Worm (Caenorhabditis elegans) whole organism, young adult: ENCODE results near the gene ZK938.3.

Experiments
- B0019.2 ChIP-seq: fragments of 200-800 bp; sonication (Bioruptor generic); conservative IDR thresholded peaks from 2 replicates; pipeline ENCODE4 v1.3.6; 2022; ENCODE audit warnings: missing genetic modification reagents, missing genetic modification characterization, missing compliant biosample characterization
- B0261.1 ChIP-seq: sonication (generic microtip); optimal IDR thresholded peaks from 2 replicates; lab custom pipeline; 2016; ENCODE audit warnings: mild to moderate bottlenecking, missing genetic modification characterization, moderate library complexity, missing compliant biosample characterization
- C17E4.6 ChIP-seq: fragments of 200-800 bp; sonication (Bioruptor generic); IDR thresholded peaks from 2 replicates; pipeline ENCODE4 v1.3.6; 2022; ENCODE audit warnings: missing genetic modification reagents, missing genetic modification characterization, missing compliant biosample characterization
- F10E7.11 ChIP-seq: sonication (generic microtip); optimal IDR thresholded peaks from 2 replicates; lab custom pipeline; 2017; ENCODE audit warnings: mild to moderate bottlenecking, missing genetic modification characterization, moderate library complexity, missing compliant biosample characterization
- F23B12.7 ChIP-seq: sonication (generic microtip); optimal IDR thresholded peaks from 2 replicates; lab custom pipeline; 2017; ENCODE audit warnings: missing genetic modification characterization, mild to moderate bottlenecking, missing compliant biosample characterization, antibody characterized with exemption, moderate library complexity; ENCODE audit not compliant: insufficient read depth
- F52B5.7 ChIP-seq: sonication (generic microtip); optimal IDR thresholded peaks from 2 replicates; lab custom pipeline; 2016; ENCODE audit warnings: mild to moderate bottlenecking, missing genetic modification characterization, missing compliant biosample characterization
- F57A8.1 ChIP-seq: fragments of 200-800 bp; sonication (Bioruptor generic); optimal IDR thresholded peaks from 2 replicates; lab custom pipeline; 2018; ENCODE audit warnings: mild to moderate bottlenecking, missing genetic modification characterization, moderate library complexity, missing compliant biosample characterization
- Y56A3A.18 ChIP-seq: fragments of 200-800 bp; sonication (Bioruptor generic); IDR thresholded peaks from 2 replicates; pipeline ENCODE4 v1.3.6; 2022; ENCODE audit warnings: missing genetic modification reagents, missing genetic modification characterization, missing compliant biosample characterization
- Y79H2A.3 ChIP-seq: fragments of 200-800 bp; sonication (Bioruptor generic); conservative IDR thresholded peaks from 2 replicates; pipeline ENCODE4 v1.3.6; 2022; ENCODE audit warnings: missing genetic modification reagents, missing genetic modification characterization, missing compliant biosample characterization
- ama-1 ChIP-seq, 3 experiments: fragments of 150-350 bp in 1 of 3; sonication (generic microtip) in 2 of 3; optimal IDR thresholded peaks; 2 replicates each; lab custom pipeline; 2014 to 2018; ENCODE audit warnings: missing biosample characterization in 2 of 3, missing genetic modification characterization in 2 of 3, missing genetic modification reagents in 2 of 3
- aptf-3 ChIP-seq: fragments of 200-800 bp; sonication (Bioruptor generic); IDR thresholded peaks from 2 replicates; pipeline ENCODE4 v1.3.6; 2022; ENCODE audit warnings: missing genetic modification characterization, missing compliant biosample characterization
- atf-7 ChIP-seq: sonication (generic microtip); optimal IDR thresholded peaks from 2 replicates; lab custom pipeline; 2017; ENCODE audit warnings: mild to moderate bottlenecking, missing genetic modification characterization, missing compliant biosample characterization
- athp-1 ChIP-seq: sonication (generic microtip); optimal IDR thresholded peaks from 2 replicates; lab custom pipeline; 2017; ENCODE audit warnings: mild to moderate bottlenecking, missing genetic modification characterization, missing compliant biosample characterization
- bed-1 ChIP-seq: fragments of 200-800 bp; sonication (Bioruptor generic); IDR thresholded peaks from 2 replicates; pipeline ENCODE4 v1.3.6; 2022; ENCODE audit warnings: missing genetic modification reagents, missing genetic modification characterization, missing compliant biosample characterization
- ceh-79 ChIP-seq: sonication (generic microtip); optimal IDR thresholded peaks from 2 replicates; lab custom pipeline; 2017; ENCODE audit warnings: mild to moderate bottlenecking, missing genetic modification characterization, missing compliant biosample characterization
- die-1 ChIP-seq: sonication (generic microtip); optimal IDR thresholded peaks from 2 replicates; lab custom pipeline; 2016; ENCODE audit warnings: missing genotype, mild to moderate bottlenecking, missing genetic modification characterization, missing compliant biosample characterization
- egl-44 ChIP-seq: fragments of 200-800 bp; sonication (Bioruptor generic); IDR thresholded peaks from 2 replicates; pipeline ENCODE4 v1.3.6; 2022; ENCODE audit warnings: missing genetic modification reagents, missing genetic modification characterization, missing compliant biosample characterization
- him-1 ChIP-seq: sonication (generic microtip); optimal IDR thresholded peaks from 2 replicates; lab custom pipeline; 2016; ENCODE audit warnings: missing genotype, missing genetic modification reagents, missing genetic modification characterization, missing compliant biosample characterization
- hlh-26 ChIP-seq: fragments of 200-800 bp; sonication (Bioruptor generic); conservative IDR thresholded peaks from 2 replicates; pipeline ENCODE4 v1.3.6; 2022; ENCODE audit warnings: missing genetic modification reagents, missing genetic modification characterization, missing compliant biosample characterization
- hmg-20 ChIP-seq: fragments of 200-800 bp; sonication (Bioruptor generic); IDR thresholded peaks from 2 replicates; pipeline ENCODE4 v1.3.6; 2022; ENCODE audit warnings: missing genetic modification reagents, missing genetic modification characterization, missing compliant biosample characterization
- hrde-1 ChIP-seq: sonication (generic microtip); optimal IDR thresholded peaks from 2 replicates; lab custom pipeline; 2016; ENCODE audit warnings: missing genetic modification characterization, mild to moderate bottlenecking, missing compliant biosample characterization, moderate library complexity, missing genotype, missing genetic modification reagents, borderline replicate concordance
- hsf-1 ChIP-seq: fragments of 200-800 bp; sonication (Bioruptor generic); IDR thresholded peaks from 2 replicates; pipeline ENCODE4 v1.3.6; 2022; ENCODE audit warnings: missing genetic modification reagents, missing genetic modification characterization, missing compliant biosample characterization
- let-526 ChIP-seq: fragments of 200-800 bp; sonication (Bioruptor generic); IDR thresholded peaks from 2 replicates; pipeline ENCODE4 v1.3.6; 2022; ENCODE audit warnings: missing genetic modification reagents, missing genetic modification characterization, missing compliant biosample characterization
- lir-1 ChIP-seq: fragments of 200-800 bp; sonication (Bioruptor generic); conservative IDR thresholded peaks from 2 replicates; pipeline ENCODE4 v1.3.6; 2022; ENCODE audit warnings: missing genetic modification reagents, missing genetic modification characterization, missing compliant biosample characterization
- lsy-27 ChIP-seq: sonication (generic microtip); optimal IDR thresholded peaks from 2 replicates; lab custom pipeline; 2017; ENCODE audit warnings: missing genetic modification characterization, mild to moderate bottlenecking, missing compliant biosample characterization, antibody characterized with exemption, missing genotype, borderline replicate concordance; ENCODE audit not compliant: insufficient read depth
- mes-4 ChIP-seq: sonication (generic microtip); optimal IDR thresholded peaks from 2 replicates; lab custom pipeline; 2016; ENCODE audit warnings: missing genotype, missing genetic modification characterization, missing compliant biosample characterization
- mxl-1 ChIP-seq: sonication (generic microtip); optimal IDR thresholded peaks from 2 replicates; lab custom pipeline; 2016; ENCODE audit warnings: missing genetic modification characterization, missing compliant biosample characterization
- nfya-1 ChIP-seq: sonication (generic microtip); optimal IDR thresholded peaks from 2 replicates; lab custom pipeline; 2017; ENCODE audit warnings: antibody characterized with exemption, missing compliant biosample characterization, missing genetic modification characterization, borderline replicate concordance; ENCODE audit not compliant: insufficient read depth
- nhr-90 ChIP-seq: sonication (generic microtip); optimal IDR thresholded peaks from 2 replicates; lab custom pipeline; 2016; ENCODE audit warnings: missing genotype, mild to moderate bottlenecking, missing genetic modification characterization, missing compliant biosample characterization
- pbrm-1 ChIP-seq: fragments of 200-800 bp; sonication (Bioruptor generic); IDR thresholded peaks from 2 replicates; pipeline ENCODE4 v1.3.6; 2022; ENCODE audit warnings: missing genetic modification reagents, missing genetic modification characterization, missing compliant biosample characterization
- rec-8 ChIP-seq, 2 experiments: sonication (generic microtip); optimal IDR thresholded peaks; 2 replicates each; lab custom pipeline; 2016; ENCODE audit warnings: mild to moderate bottlenecking in 2 of 2, missing genetic modification characterization in 2 of 2, missing genetic modification reagents in 2 of 2, missing genotype in 2 of 2, missing biosample characterization in 1 of 2, missing compliant biosample characterization in 1 of 2, moderate library complexity in 1 of 2
- rpc-1 ChIP-seq, 2 experiments: fragments of 150-350 bp in 1 of 2; sonication (generic microtip) in 1 of 2; optimal IDR thresholded peaks; 2 replicates each; lab custom pipeline; 2014 to 2018; ENCODE audit warnings: missing biosample characterization in 1 of 2, missing genetic modification characterization in 1 of 2, missing genetic modification reagents in 1 of 2, missing genotype in 1 of 2
- tbx-9 ChIP-seq: sonication (generic microtip); optimal IDR thresholded peaks from 2 replicates; lab custom pipeline; 2016; ENCODE audit warnings: borderline replicate concordance, missing genetic modification characterization, inconsistent platforms, missing compliant biosample characterization
- tlf-1 ChIP-seq: fragments of 200-800 bp; sonication (Bioruptor generic); optimal IDR thresholded peaks from 2 replicates; lab custom pipeline; 2018; ENCODE audit warnings: mild to moderate bottlenecking, missing genetic modification characterization, missing compliant biosample characterization
- xnd-1 ChIP-seq: sonication (generic microtip); optimal IDR thresholded peaks from 2 replicates; lab custom pipeline; 2016; ENCODE audit warnings: missing genotype, missing genetic modification reagents, missing genetic modification characterization, missing compliant biosample characterization
- zim-3 ChIP-seq: sonication (generic microtip); optimal IDR thresholded peaks from 2 replicates; lab custom pipeline; 2017; ENCODE audit warnings: mild to moderate bottlenecking, missing genetic modification characterization, moderate library complexity, missing compliant biosample characterization
- ztf-28 ChIP-seq: fragments of 200-800 bp; sonication (Bioruptor generic); IDR thresholded peaks from 2 replicates; pipeline ENCODE4 v1.3.6; 2022; ENCODE audit warnings: missing genetic modification reagents, missing genetic modification characterization, missing compliant biosample characterization

The ZK938.3 gene

DNA sequence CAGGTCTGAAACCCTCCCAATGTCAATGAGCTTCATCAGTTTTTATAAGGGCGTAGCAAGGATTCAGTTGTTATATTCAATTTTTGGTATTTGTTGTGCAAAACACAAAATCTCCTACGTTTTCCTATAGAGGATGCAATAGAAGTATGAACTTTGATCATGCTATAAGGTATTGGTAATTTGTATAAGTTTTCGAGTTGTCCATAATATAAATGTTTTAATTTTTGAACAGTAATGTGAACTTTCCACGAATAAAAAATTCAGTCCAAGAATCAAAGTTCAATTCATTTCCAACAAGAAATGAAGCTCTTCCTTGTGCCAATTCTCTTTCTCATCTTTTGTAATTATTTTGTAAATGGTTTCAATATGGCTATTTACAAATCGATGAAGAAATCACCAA lies 2.7 kb downstream of the ZK938.3 start, which contains the start of gene ZK938.12:
Gene ZK938.12, plus strand, starts transcription at position 301 of the 400 bp plus-strand sequence.
- no peak for TF ChIP-seq Y56A3A.18 (GFP tag; lab: Robert Waterston, UW)
- no peak for TF ChIP-seq Y79H2A.3
- TF ChIP-seq tlf-1 (GFP tag; lab: Kevin White, UChicago): no peak
- TF ChIP-seq tbx-9 (tag; lab: Kevin White, UChicago): no peak
- TF ChIP-seq egl-44 (GFP tag; lab: Robert Waterston, UW): no peak
- no peak for TF ChIP-seq B0019.2 (GFP tag; lab: Robert Waterston, UW)
- no peak for TF ChIP-seq hlh-26 (GFP tag; lab: Robert Waterston, UW)
- TF ChIP-seq mxl-1: no peak
- no peak for TF ChIP-seq ama-1 (optimal IDR thresholded peaks at IDR 0.05; lab: Kevin White, UChicago)
- TF ChIP-seq ama-1 (GFP tag; optimal IDR thresholded peaks at IDR 0.05; lab: Kevin White, UChicago): no peak
- no peak for TF ChIP-seq F52B5.7 (tag; lab: Kevin White, UChicago)
- TF ChIP-seq him-1 (tag; lab: Kevin White, UChicago): no peak
- TF ChIP-seq, all 124 proteins: peak for 0

DNA sequence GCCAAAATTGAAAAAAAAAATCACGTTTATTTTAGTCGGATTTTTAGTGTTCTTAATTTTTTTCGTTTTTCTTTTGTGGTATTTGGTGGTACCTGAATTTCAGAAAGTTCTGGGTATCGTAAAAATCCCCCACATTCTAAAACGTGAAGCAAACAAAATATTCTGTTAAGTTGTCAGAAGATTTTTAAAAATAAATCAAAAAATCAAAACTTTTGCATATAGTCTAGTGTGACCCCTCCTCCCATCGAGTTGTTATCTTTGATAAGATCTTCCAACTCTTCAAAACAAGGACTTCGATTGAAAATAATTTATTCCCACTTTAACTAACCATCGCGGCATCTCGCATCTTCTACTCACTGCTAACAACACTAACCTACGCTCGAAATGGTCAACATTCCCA lies 4.6 kb downstream of the ZK938.3 start, which contains the start of gene ZK938.1:
Gene ZK938.1, plus strand, starts transcription at position 301 of the 400 bp plus-strand sequence.
- TF ChIP-seq mes-4 (no peak), pbrm-1 (GFP tag; lab: Robert Waterston, UW) (no peak), ztf-28 (no peak), die-1 (tag; lab: Kevin White, UChicago) (no peak), rpc-1 (optimal IDR thresholded peaks at IDR 0.05; lab: Kevin White, UChicago) (no peak), rpc-1 (tag; optimal IDR thresholded peaks at IDR 0.05; lab: Kevin White, UChicago) (no peak), hlh-26 (GFP tag; lab: Robert Waterston, UW) (no peak), B0019.2 (GFP tag; lab: Robert Waterston, UW) (no peak), rec-8 (tag; optimal IDR thresholded peaks at IDR 0.05; lab: Kevin White, UChicago) (no peak), lir-1 (GFP tag; lab: Robert Waterston, UW) (no peak), athp-1 (tag; lab: Kevin White, UChicago) (no peak), xnd-1 (no peak), C17E4.6 (GFP tag; lab: Robert Waterston, UW) (no peak), atf-7 (no peak)

DNA sequence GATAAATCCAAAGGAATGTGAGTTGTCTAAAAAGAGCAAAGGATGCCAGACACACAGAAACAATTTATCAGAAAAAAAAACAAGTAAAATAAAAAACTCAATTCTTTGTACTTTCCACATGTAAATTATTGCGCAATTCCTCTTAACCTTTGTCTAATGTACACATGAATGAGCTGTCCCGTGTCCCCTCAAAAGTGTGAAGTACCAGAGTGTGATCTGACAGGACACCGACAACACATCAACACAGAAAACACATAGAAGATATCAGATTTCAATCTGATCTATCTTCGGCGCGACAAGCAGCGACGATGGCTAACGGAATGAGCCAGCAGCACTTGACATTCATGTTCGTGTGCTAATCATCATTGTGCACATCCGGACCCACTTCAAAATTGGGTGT lies 5.3 kb downstream of the ZK938.3 start:
- TF ChIP-seq ceh-79 (tag; lab: Kevin White, UChicago) (no peak), nhr-90 (tag; lab: Kevin White, UChicago) (no peak), B0261.1 (tag; lab: Kevin White, UChicago) (no peak), hmg-20 (GFP tag; lab: Robert Waterston, UW) (no peak), F57A8.1 (GFP tag; lab: Kevin White, UChicago) (no peak), hsf-1 (no peak), F10E7.11 (tag; lab: Kevin White, UChicago) (no peak), aptf-3 (GFP tag; lab: Robert Waterston, UW) (no peak), F23B12.7 (tag; lab: Kevin White, UChicago) (no peak), zim-3 (tag; lab: Kevin White, UChicago) (no peak), let-526 (GFP tag; lab: Robert Waterston, UW) (no peak), tlf-1 (GFP tag; lab: Kevin White, UChicago) (no peak), bed-1 (GFP tag; lab: Robert Waterston, UW) (no peak), lsy-27 (no peak), hrde-1 (tag; lab: Kevin White, UChicago) (no peak), nfya-1 (tag; lab: Kevin White, UChicago) (no peak)
